Worm (Caenorhabditis elegans) whole organism, L1 larva: ENCODE data around the gene F13B6.1.
A peak's percentile ranks its signal among the peaks of the same experiment; 100 is the strongest.

Experiments used
- C16A3.4 ChIP-seq: fragments of 150-350 bp; optimal IDR thresholded peaks from 2 replicates; lab custom pipeline; 2014; ENCODE audit warnings: missing biosample characterization, missing genetic modification characterization
- C34B4.2 ChIP-seq: sonication (generic microtip); optimal IDR thresholded peaks from 2 replicates; lab custom pipeline; 2017; ENCODE audit warnings: mild to moderate bottlenecking, missing genetic modification characterization, missing compliant biosample characterization
- aha-1 ChIP-seq: fragments of 150-350 bp; optimal IDR thresholded peaks from 2 replicates; lab custom pipeline; 2014; ENCODE audit warnings: missing biosample characterization, missing genetic modification characterization
- ama-1 ChIP-seq: fragments of 150-350 bp; optimal IDR thresholded peaks from 2 replicates; lab custom pipeline; 2014
- blmp-1 ChIP-seq: fragments of 150-350 bp; optimal IDR thresholded peaks from 2 replicates; lab custom pipeline; 2014; ENCODE audit warnings: missing biosample characterization, missing genetic modification characterization
- ceh-63 ChIP-seq: fragments of 200-800 bp; sonication (Bioruptor generic); optimal IDR thresholded peaks from 2 replicates; lab custom pipeline; 2018; ENCODE audit warnings: mild to moderate bottlenecking, missing genetic modification characterization, missing compliant biosample characterization
- ceh-88 ChIP-seq: fragments of 200-800 bp; sonication (Bioruptor generic); IDR thresholded peaks from 2 replicates; pipeline ENCODE4 v1.3.6; 2022; ENCODE audit warnings: missing genetic modification characterization, missing compliant biosample characterization
- ceh-90 ChIP-seq: sonication (generic microtip); optimal IDR thresholded peaks from 2 replicates; lab custom pipeline; 2016; ENCODE audit warnings: missing genetic modification characterization, missing compliant biosample characterization
- ces-1 ChIP-seq: fragments of 150-350 bp; optimal IDR thresholded peaks from 2 replicates; lab custom pipeline; 2014; ENCODE audit warnings: missing biosample characterization, missing genetic modification reagents, missing genetic modification characterization
- dpl-1 ChIP-seq, 3 experiments: fragments of 150-350 bp in 2 of 3; sonication (generic microtip) in 1 of 3; optimal IDR thresholded peaks; 2 replicates each; lab custom pipeline; 2014 to 2017; ENCODE audit warnings: missing biosample characterization in 3 of 3, missing genetic modification characterization in 3 of 3, missing genetic modification reagents in 3 of 3
- egl-13 ChIP-seq: sonication (generic microtip); optimal IDR thresholded peaks from 2 replicates; lab custom pipeline; 2016; ENCODE audit warnings: missing genotype, missing genetic modification reagents, missing genetic modification characterization, missing compliant biosample characterization
- egl-27 ChIP-seq, 2 experiments: fragments of 150-350 bp in 1 of 2; sonication (generic microtip); optimal IDR thresholded peaks; 3 replicates each; lab custom pipeline; 2017 to 2018; ENCODE audit warnings: missing biosample characterization in 2 of 2, missing genetic modification characterization in 2 of 2, missing genetic modification reagents in 2 of 2
- elt-2 ChIP-seq: sonication (generic microtip); optimal IDR thresholded peaks from 2 replicates; lab custom pipeline; 2016; ENCODE audit warnings: missing genetic modification characterization, mild to moderate bottlenecking, inconsistent platforms, missing compliant biosample characterization, missing genetic modification reagents
- elt-3 ChIP-seq, 6 experiments: fragments of 150-350 bp in 1 of 6; sonication (generic microtip); optimal IDR thresholded peaks; 2 replicates each; lab custom pipeline; 2017 to 2018; ENCODE audit warnings: missing biosample characterization in 6 of 6, missing genetic modification characterization in 6 of 6, inconsistent platforms in 1 of 6
- fkh-4 ChIP-seq: sonication (generic microtip); optimal IDR thresholded peaks from 2 replicates; lab custom pipeline; 2016; ENCODE audit warnings: missing compliant biosample characterization, missing genetic modification characterization, borderline replicate concordance
- fkh-8 ChIP-seq: sonication (generic microtip); optimal IDR thresholded peaks from 2 replicates; lab custom pipeline; 2016; ENCODE audit warnings: mild to moderate bottlenecking, missing genetic modification characterization, missing compliant biosample characterization
- hlh-4 ChIP-seq: sonication (generic microtip); optimal IDR thresholded peaks from 2 replicates; lab custom pipeline; 2016; ENCODE audit warnings: mild to moderate bottlenecking, missing genetic modification characterization, missing compliant biosample characterization
- hpl-2 ChIP-seq: fragments of 150-350 bp; optimal IDR thresholded peaks from 2 replicates; lab custom pipeline; 2014; ENCODE audit warnings: missing biosample characterization, missing genetic modification reagents, missing genetic modification characterization
- irx-1 ChIP-seq: sonication (generic microtip); optimal IDR thresholded peaks from 2 replicates; lab custom pipeline; 2016; ENCODE audit warnings: missing genetic modification characterization, missing compliant biosample characterization
- lin-13 ChIP-seq: fragments of 150-350 bp; optimal IDR thresholded peaks from 2 replicates; lab custom pipeline; 2014; ENCODE audit warnings: missing biosample characterization, missing genetic modification reagents, missing genetic modification characterization
- mab-9 ChIP-seq: fragments of 200-800 bp; sonication (Bioruptor generic); IDR thresholded peaks from 2 replicates; pipeline ENCODE4 v1.3.6; 2022; ENCODE audit warnings: missing genetic modification reagents, missing genetic modification characterization, missing compliant biosample characterization
- mdl-1 ChIP-seq, 2 experiments: fragments of 150-350 bp; optimal IDR thresholded peaks; 2 replicates each; lab custom pipeline; 2014 to 2017; ENCODE audit warnings: missing biosample characterization in 2 of 2, missing genetic modification characterization in 2 of 2, inconsistent platforms in 1 of 2
- mep-1 ChIP-seq: fragments of 150-350 bp; optimal IDR thresholded peaks from 2 replicates; lab custom pipeline; 2014; ENCODE audit warnings: missing biosample characterization, missing genetic modification characterization
- nhr-12 ChIP-seq: sonication (generic microtip); optimal IDR thresholded peaks from 2 replicates; lab custom pipeline; 2017; ENCODE audit warnings: missing biosample characterization, missing genetic modification characterization
- nhr-19 ChIP-seq: fragments of 200-800 bp; sonication (Bioruptor generic); conservative IDR thresholded peaks from 2 replicates; pipeline ENCODE4 v1.3.6; 2022; ENCODE audit warnings: missing genetic modification characterization, missing compliant biosample characterization
- nhr-237 ChIP-seq: fragments of 150-350 bp; optimal IDR thresholded peaks from 2 replicates; lab custom pipeline; 2014; ENCODE audit warnings: missing biosample characterization, missing genetic modification characterization
- nhr-47 ChIP-seq: sonication (generic microtip); optimal IDR thresholded peaks from 2 replicates; lab custom pipeline; 2016; ENCODE audit warnings: mild to moderate bottlenecking, missing genetic modification characterization, moderate library complexity, missing compliant biosample characterization
- nhr-71 ChIP-seq: sonication (generic microtip); optimal IDR thresholded peaks from 2 replicates; lab custom pipeline; 2016; ENCODE audit warnings: mild to moderate bottlenecking, missing genetic modification characterization, moderate library complexity, missing compliant biosample characterization
- nhr-76 ChIP-seq: sonication (generic microtip); optimal IDR thresholded peaks from 2 replicates; lab custom pipeline; 2017; ENCODE audit warnings: missing biosample characterization, missing genetic modification characterization
- nhr-85 ChIP-seq: sonication (generic microtip); peaks from one replicate; lab custom pipeline; 2016; ENCODE audit warnings: missing genetic modification characterization, inconsistent platforms, missing compliant biosample characterization
- nhr-90 ChIP-seq: sonication (generic microtip); optimal IDR thresholded peaks from 2 replicates; lab custom pipeline; 2016; ENCODE audit warnings: mild to moderate bottlenecking, missing genetic modification characterization, missing compliant biosample characterization; ENCODE audit not compliant: poor library complexity
- pqm-1 ChIP-seq: sonication (generic microtip); optimal IDR thresholded peaks from 3 replicates; lab custom pipeline; 2017; ENCODE audit warnings: missing biosample characterization, missing genetic modification characterization
- skn-1 ChIP-seq: fragments of 150-350 bp; optimal IDR thresholded peaks from 2 replicates; lab custom pipeline; 2014; ENCODE audit warnings: missing biosample characterization, missing genetic modification characterization
- sox-4 ChIP-seq: sonication (generic microtip); optimal IDR thresholded peaks from 2 replicates; lab custom pipeline; 2016; ENCODE audit warnings: missing genetic modification characterization, missing compliant biosample characterization
- sup-37 ChIP-seq: fragments of 200-800 bp; sonication (Bioruptor generic); optimal IDR thresholded peaks from 2 replicates; lab custom pipeline; 2018; ENCODE audit warnings: mild to moderate bottlenecking, missing genetic modification characterization, missing compliant biosample characterization
- swsn-7 ChIP-seq: sonication (generic microtip); optimal IDR thresholded peaks from 2 replicates; lab custom pipeline; 2016; ENCODE audit warnings: missing genetic modification characterization, missing compliant biosample characterization
- tbx-2 ChIP-seq: sonication (generic microtip); optimal IDR thresholded peaks from 2 replicates; lab custom pipeline; 2016; ENCODE audit warnings: missing genetic modification characterization, missing compliant biosample characterization
- unc-130 ChIP-seq: fragments of 150-350 bp; optimal IDR thresholded peaks from 2 replicates; lab custom pipeline; 2017; ENCODE audit warnings: missing biosample characterization, missing genetic modification characterization, inconsistent platforms
- unc-30 ChIP-seq: sonication (generic microtip); optimal IDR thresholded peaks from 2 replicates; lab custom pipeline; 2017; ENCODE audit warnings: missing biosample characterization, missing genetic modification characterization
- unc-62 ChIP-seq: fragments of 150-350 bp; optimal IDR thresholded peaks from 2 replicates; lab custom pipeline; 2014; ENCODE audit warnings: missing biosample characterization, missing genetic modification reagents, missing genetic modification characterization

The F13B6.1 gene

DNA sequence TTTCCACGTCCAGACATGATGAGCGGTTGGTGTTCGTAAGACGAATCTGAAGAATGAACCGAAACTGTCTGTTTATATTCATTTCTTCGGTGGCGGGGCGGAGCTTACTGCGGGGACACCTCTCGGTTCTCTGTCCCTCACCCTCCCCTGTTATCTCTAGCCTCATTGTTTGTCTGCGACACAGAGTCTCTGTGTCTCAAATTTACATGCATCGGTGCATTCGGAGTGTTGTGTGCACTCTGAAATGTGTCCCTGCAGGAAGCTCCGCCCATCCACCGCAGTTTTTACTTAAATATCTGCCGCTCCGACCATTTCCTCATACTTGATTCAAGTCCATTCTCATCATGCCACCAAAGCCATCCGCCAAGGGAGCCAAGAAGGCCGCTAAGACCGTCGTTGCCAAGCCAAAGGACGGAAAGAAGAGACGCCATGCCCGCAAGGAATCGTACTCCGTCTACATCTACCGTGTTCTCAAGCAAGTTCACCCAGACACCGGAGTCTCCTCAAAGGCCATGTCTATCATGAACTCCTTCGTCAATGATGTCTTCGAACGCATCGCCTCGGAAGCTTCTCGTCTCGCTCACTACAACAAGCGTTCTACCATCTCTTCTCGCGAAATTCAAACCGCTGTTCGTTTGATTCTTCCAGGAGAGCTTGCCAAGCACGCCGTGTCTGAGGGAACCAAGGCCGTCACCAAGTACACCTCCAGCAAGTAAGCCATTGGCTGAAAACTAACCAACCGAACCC lies 30.0 kb downstream of the F13B6.1 start, which contains the start of the genes his-61 and his-62 (continued):
- no peak for TF ChIP-seq ces-1 (GFP tag; lab: Kevin White, UChicago)
- no peak for TF ChIP-seq hlh-4
- no peak for TF ChIP-seq elt-3 (tag; optimal IDR thresholded peaks at IDR 0.05; lab: Kevin White, UChicago)
- TF ChIP-seq nhr-90 (tag; lab: Kevin White, UChicago): peak; percentile 34
- no peak for TF ChIP-seq irx-1 (tag; lab: Kevin White, UChicago)
- TF ChIP-seq egl-13 (tag; lab: Kevin White, UChicago): no peak
- TF ChIP-seq unc-62: no peak
- TF ChIP-seq egl-27 (tag; optimal IDR thresholded peaks at IDR 0.05; lab: Kevin White, UChicago): no peak
- TF ChIP-seq sox-4 (tag; lab: Kevin White, UChicago): no peak
- no peak for TF ChIP-seq elt-2 (tag; lab: Kevin White, UChicago)
- TF ChIP-seq nhr-47 (tag; lab: Kevin White, UChicago): peak; percentile 59
- TF ChIP-seq mep-1 (tag; lab: Kevin White, UChicago): peak; percentile 54
- TF ChIP-seq nhr-237 (tag; lab: Kevin White, UChicago): no peak
- TF ChIP-seq nhr-85 (tag; lab: Kevin White, UChicago): peak; percentile 82
- TF ChIP-seq pqm-1 (tag; lab: Kevin White, UChicago): no peak
- no peak for TF ChIP-seq fkh-4 (tag; lab: Kevin White, UChicago)
- TF ChIP-seq ceh-63 (GFP tag; lab: Kevin White, UChicago): no peak
- no peak for TF ChIP-seq mdl-1 (tag; optimal IDR thresholded peaks at IDR 0.05; lab: Kevin White, UChicago)
- TF ChIP-seq unc-30: no peak
- TF ChIP-seq fkh-8: peak; percentile 15
- no peak for TF ChIP-seq aha-1 (tag; lab: Kevin White, UChicago)
- TF ChIP-seq ceh-88 (GFP tag; lab: Robert Waterston, UW): no peak
- no peak for TF ChIP-seq mab-9 (GFP tag; lab: Robert Waterston, UW)
- TF ChIP-seq lin-13 (GFP tag; lab: Kevin White, UChicago): no peak
- TF ChIP-seq hpl-2 (GFP tag; lab: Kevin White, UChicago): no peak
- no peak for TF ChIP-seq unc-130
- TF ChIP-seq dpl-1 (GFP tag; optimal IDR thresholded peaks at IDR 0.05; lab: Kevin White, UChicago): peak in 2 of 3 experiments; percentile 27 to 45
- TF ChIP-seq nhr-71 (tag; lab: Kevin White, UChicago): peak; percentile 67
- TF ChIP-seq sup-37 (GFP tag; lab: Kevin White, UChicago): no peak
- TF ChIP-seq ceh-90 (tag; lab: Kevin White, UChicago): no peak
- no peak for TF ChIP-seq ama-1 (lab: Kevin White, UChicago)
- no peak for TF ChIP-seq C34B4.2 (tag; lab: Kevin White, UChicago)
- no peak; the same call in 1 of the 2 replicates for TF ChIP-seq nhr-19 (GFP tag; lab: Robert Waterston, UW)
- TF ChIP-seq nhr-12 (tag; lab: Kevin White, UChicago): no peak
- peak; percentile 52 for TF ChIP-seq tbx-2 (tag; lab: Kevin White, UChicago)
- no peak for TF ChIP-seq C16A3.4 (tag; lab: Kevin White, UChicago)
- no peak for TF ChIP-seq nhr-76 (tag; lab: Kevin White, UChicago)
- no peak for TF ChIP-seq blmp-1 (tag; lab: Kevin White, UChicago)
- peak; percentile 82 for TF ChIP-seq swsn-7 (tag; lab: Kevin White, UChicago)
- no peak for TF ChIP-seq skn-1 (tag; lab: Kevin White, UChicago)
